Fruit fly (Drosophila melanogaster): ENCODE results near the gene mfas.

The mfas gene

DNA sequence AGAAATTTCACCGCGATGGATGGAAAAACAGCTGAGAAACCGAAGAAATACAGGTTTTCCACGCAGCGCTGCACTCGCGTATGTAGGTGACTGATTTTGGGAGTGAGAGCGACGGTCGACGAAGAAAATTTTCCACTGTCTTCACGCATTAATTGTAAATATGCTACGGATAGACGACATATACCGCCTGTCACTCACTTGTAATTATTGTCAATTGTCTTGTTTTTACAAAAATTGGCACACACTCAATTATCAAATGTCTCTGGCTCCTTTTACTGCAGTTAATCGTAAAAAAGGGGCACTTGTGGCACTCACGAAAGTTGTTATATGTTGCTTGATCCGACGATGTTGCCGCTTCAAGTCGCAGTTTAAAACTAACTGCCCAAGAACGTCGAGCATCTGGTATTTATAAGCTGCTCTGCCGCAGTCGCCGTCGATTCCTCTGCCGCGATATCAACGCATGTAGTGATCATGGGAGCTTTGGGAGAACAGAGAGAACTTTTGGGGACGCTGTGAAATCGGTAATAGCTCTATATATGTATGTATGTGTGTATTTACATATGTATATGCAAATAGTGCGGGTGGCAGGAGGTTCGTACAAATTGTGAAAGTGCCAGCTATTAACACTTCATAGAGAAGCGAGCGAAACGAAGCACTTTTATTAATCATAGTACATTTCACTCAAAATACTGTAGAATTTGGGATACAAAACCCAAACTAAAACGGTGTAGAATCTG lies at the start of gene mfas:
mfas (minus strand) TSS at position 382 of the 737 bp plus-strand sequence.
- TF ChIP-seq pan (optimal IDR thresholded peaks at IDR 0.05) (no peak), usp (GFP tag; optimal IDR thresholded peaks at IDR 0.05) (no peak), psq (optimal IDR thresholded peaks at IDR 0.05) (no peak), Dll (optimal IDR thresholded peaks at IDR 0.05) (no peak), EcR (GFP tag; optimal IDR thresholded peaks at IDR 0.05) (no peak), CG8478 (optimal IDR thresholded peaks at IDR 0.05) (no peak)

- TF ChIP-seq psq (optimal IDR thresholded peaks at IDR 0.05) = no peak
- TF ChIP-seq CG8478 (optimal IDR thresholded peaks at IDR 0.05) = no peak
- no peak for TF ChIP-seq usp (GFP tag; optimal IDR thresholded peaks at IDR 0.05)
- no peak for TF ChIP-seq pan (optimal IDR thresholded peaks at IDR 0.05)
- no peak for TF ChIP-seq Dll (optimal IDR thresholded peaks at IDR 0.05)
Observed at dm6 chr3R:12040228-12040627, 47.1 kb upstream of the mfas start, which contains the start of gene CG14736. Gene CG14736 (plus strand): TSS chr3R:12040528.

- TF ChIP-seq CG8478 (optimal IDR thresholded peaks at IDR 0.05) (no peak), psq (optimal IDR thresholded peaks at IDR 0.05) (no peak), Dll (optimal IDR thresholded peaks at IDR 0.05) (no peak), pan (optimal IDR thresholded peaks at IDR 0.05) (no peak), EcR (GFP tag; optimal IDR thresholded peaks at IDR 0.05) (no peak)
Observed at dm6 chr3R:12032842-12033241, 39.7 kb upstream of the mfas start, which contains the start of gene ssp5. Gene ssp5 (plus strand): TSS chr3R:12033142.

DNA sequence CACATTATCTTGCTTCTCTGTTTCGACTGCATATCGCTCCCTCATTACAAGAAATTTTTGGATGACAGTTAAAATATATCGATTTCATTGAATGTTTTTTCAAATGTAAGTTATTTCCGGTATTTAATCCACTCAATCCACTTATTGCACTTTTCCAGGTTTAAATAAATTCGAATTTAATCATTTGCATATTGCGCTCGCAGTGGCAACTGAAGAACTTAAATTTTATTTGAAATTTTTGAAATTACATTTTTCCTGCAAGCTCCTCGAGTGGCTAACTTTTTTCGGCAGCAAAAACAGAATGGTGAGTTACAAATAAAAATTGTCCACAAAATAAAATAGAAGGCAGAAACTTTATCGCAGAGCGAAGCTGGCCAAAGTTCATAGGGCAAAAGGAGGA lies 38.5 kb upstream of the mfas start, which contains the start of the genes CG31358, CG42504 and CG42505:
CG31358 (minus strand) TSS at position 101 of the 400 bp plus-strand sequence.
CG42504 (minus strand) TSS at position 101 of the 400 bp plus-strand sequence.
CG42505 (minus strand) TSS at position 101 of the 400 bp plus-strand sequence.
- TF ChIP-seq psq (optimal IDR thresholded peaks at IDR 0.05) = no peak

- TF ChIP-seq psq (optimal IDR thresholded peaks at IDR 0.05) = no peak
- no peak for TF ChIP-seq usp (GFP tag; optimal IDR thresholded peaks at IDR 0.05)
- no peak for TF ChIP-seq pan (optimal IDR thresholded peaks at IDR 0.05)
- no peak for TF ChIP-seq CG8478 (optimal IDR thresholded peaks at IDR 0.05)
- TF ChIP-seq Dll (optimal IDR thresholded peaks at IDR 0.05) = no peak
- TF ChIP-seq EcR (GFP tag; optimal IDR thresholded peaks at IDR 0.05) = no peak
Observed at dm6 chr3R:12020987-12021386, 27.9 kb upstream of the mfas start.

dm6 chr3R:12016828-12017280 lies 23.7 kb upstream of the mfas start, which contains the start of the genes DCAF12 and Spt3:
Gene DCAF12 (minus strand): TSS chr3R:12017031.
Gene Spt3 (plus strand): TSS chr3R:12017156.
- TF ChIP-seq usp (GFP tag; optimal IDR thresholded peaks at IDR 0.05) = no peak
- no peak for TF ChIP-seq Dll (optimal IDR thresholded peaks at IDR 0.05)
- no peak for TF ChIP-seq pan (optimal IDR thresholded peaks at IDR 0.05)
- TF ChIP-seq EcR (GFP tag; optimal IDR thresholded peaks at IDR 0.05) = no peak
- no peak for TF ChIP-seq CG8478 (optimal IDR thresholded peaks at IDR 0.05)
- TF ChIP-seq psq (optimal IDR thresholded peaks at IDR 0.05) = no peak

DNA sequence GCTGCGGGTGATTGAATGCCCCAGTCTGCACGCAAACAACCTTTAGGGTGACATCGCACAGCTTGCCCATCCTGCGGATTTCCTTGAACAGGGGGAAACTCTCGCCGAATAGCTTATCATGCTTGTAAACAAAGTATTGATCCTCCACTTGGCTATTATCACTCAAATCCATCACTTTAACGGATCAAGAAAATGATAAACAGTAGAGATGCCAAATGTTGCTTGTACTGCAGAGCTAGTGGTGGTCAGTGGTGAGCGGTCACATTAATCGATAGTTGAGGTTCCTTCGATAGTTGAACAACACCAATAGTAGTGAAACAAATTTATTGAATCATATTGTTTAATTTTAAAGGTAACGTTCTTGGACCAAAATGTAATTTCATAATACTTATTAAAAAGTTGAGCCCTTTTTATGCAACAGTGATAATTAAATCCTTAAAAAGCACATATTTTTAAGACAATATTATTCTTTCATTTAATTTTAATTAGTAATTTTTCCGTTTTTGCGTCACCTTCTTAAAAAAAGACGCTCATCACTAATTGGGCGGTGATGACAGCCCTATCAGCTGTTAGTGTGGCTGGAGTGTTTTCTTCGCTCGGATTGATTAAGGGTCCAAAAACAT lies 17.2 kb upstream of the mfas start, which contains the start of the genes KLHL18 and GCC185:
KLHL18 (minus strand) TSS at position 233 of the 623 bp plus-strand sequence.
GCC185 (plus strand) TSS at position 571 of the 623 bp plus-strand sequence.
- TF ChIP-seq CG8478 (optimal IDR thresholded peaks at IDR 0.05) = no peak
- no peak for TF ChIP-seq EcR (GFP tag; optimal IDR thresholded peaks at IDR 0.05)
- no peak for TF ChIP-seq psq (optimal IDR thresholded peaks at IDR 0.05)
- TF ChIP-seq pan (optimal IDR thresholded peaks at IDR 0.05) = no peak
- no peak for TF ChIP-seq usp (GFP tag; optimal IDR thresholded peaks at IDR 0.05)
- TF ChIP-seq Dll (optimal IDR thresholded peaks at IDR 0.05) = no peak

- TF ChIP-seq psq (optimal IDR thresholded peaks at IDR 0.05) = no peak
- TF ChIP-seq EcR (GFP tag; optimal IDR thresholded peaks at IDR 0.05) = no peak
- no peak for TF ChIP-seq pan (optimal IDR thresholded peaks at IDR 0.05)
- TF ChIP-seq Dll (optimal IDR thresholded peaks at IDR 0.05) = no peak
- TF ChIP-seq usp (GFP tag; optimal IDR thresholded peaks at IDR 0.05) = no peak
- TF ChIP-seq CG8478 (optimal IDR thresholded peaks at IDR 0.05) = no peak
Observed at dm6 chr3R:12006417-12006816, 13.3 kb upstream of the mfas start.

DNA sequence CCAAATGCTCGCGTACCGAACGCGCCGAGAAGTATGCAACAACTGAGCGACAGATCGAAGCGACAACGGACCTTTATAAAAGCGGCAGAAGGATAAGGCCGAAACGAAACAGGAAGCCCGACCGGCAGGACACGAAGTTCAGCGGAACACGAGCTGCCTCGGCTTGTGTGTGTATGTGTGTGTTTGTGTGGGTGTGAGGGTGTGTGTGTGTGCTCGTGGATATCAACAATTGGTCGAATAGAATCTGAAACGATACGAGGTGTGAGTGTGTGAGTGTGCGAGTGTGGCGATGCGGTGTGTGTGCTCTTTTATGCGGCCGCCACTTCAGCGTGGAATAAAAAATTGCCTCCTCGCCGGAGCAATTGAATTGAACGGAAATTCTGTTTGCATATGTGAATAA lies 12.3 kb upstream of the mfas start, which contains the start of gene Tk:
Tk (minus strand) TSS at position 57 of the 400 bp plus-strand sequence.
- TF ChIP-seq Dll (optimal IDR thresholded peaks at IDR 0.05) (no peak), EcR (GFP tag; optimal IDR thresholded peaks at IDR 0.05) (no peak), CG8478 (optimal IDR thresholded peaks at IDR 0.05) (no peak), usp (GFP tag; optimal IDR thresholded peaks at IDR 0.05) (no peak), pan (optimal IDR thresholded peaks at IDR 0.05) (no peak), psq (optimal IDR thresholded peaks at IDR 0.05) (no peak)

DNA sequence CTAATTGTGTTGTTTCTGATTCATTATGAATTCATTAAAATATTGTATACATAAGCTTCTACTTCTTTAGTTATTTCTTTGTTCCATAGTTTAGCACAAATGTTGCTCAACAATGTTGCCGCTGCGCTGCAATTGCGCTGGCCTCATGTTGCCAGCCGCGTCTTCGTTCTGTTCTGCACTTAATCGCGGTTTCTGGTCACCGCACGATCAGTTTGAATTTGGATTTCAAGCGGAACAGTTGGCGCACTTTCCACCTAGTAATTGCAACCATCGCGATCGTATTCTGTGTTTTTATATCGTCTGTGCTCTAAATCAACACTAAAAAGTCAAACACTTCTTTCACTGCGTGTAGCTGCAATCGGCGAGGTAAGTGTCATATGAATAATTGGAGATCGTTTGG lies 6.0 kb upstream of the mfas start, which contains the start of gene Ect3:
Ect3 (plus strand) TSS at position 205 of the 400 bp plus-strand sequence.
- no peak for TF ChIP-seq CG8478 (optimal IDR thresholded peaks at IDR 0.05)
- TF ChIP-seq psq (optimal IDR thresholded peaks at IDR 0.05) = no peak
- TF ChIP-seq EcR (GFP tag; optimal IDR thresholded peaks at IDR 0.05) = no peak
- no peak for TF ChIP-seq pan (optimal IDR thresholded peaks at IDR 0.05)
- TF ChIP-seq usp (GFP tag; optimal IDR thresholded peaks at IDR 0.05) = no peak
- TF ChIP-seq Dll (optimal IDR thresholded peaks at IDR 0.05) = no peak

- TF ChIP-seq Dll (optimal IDR thresholded peaks at IDR 0.05) (no peak), psq (optimal IDR thresholded peaks at IDR 0.05) (no peak), pan (optimal IDR thresholded peaks at IDR 0.05) (no peak), EcR (GFP tag; optimal IDR thresholded peaks at IDR 0.05) (no peak), CG8478 (optimal IDR thresholded peaks at IDR 0.05) (no peak), usp (GFP tag; optimal IDR thresholded peaks at IDR 0.05) (no peak)
Observed at dm6 chr3R:11998130-11998529, 5.0 kb upstream of the mfas start.
